Worm (Caenorhabditis elegans): ENCODE data around the gene ZK1098.3.

DNA sequence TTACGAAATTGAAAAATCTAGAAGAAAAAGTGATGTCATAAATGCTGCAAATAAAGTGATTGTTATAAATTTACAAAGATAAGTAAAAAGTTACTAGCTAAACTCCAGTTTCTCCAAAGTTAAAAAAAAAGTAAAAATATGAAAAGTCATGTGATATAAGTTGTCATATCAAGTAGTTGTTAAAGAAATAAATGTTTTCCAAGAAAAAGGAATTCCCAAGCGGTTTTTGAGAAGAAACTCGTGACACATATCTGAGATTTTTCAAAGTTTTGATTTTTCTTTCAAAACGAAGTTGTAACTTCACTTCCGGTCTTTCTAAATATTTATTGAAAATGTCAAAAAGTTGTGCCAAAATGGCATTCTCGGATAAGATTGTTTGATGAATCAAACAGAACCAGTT, 37.4 kb downstream of the ZK1098.3 start:
- TF ChIP-seq ceh-83 (GFP tag; optimal IDR thresholded peaks at IDR 0.05): no peak
- no peak for TF ChIP-seq M03D4.4 (tag; optimal IDR thresholded peaks at IDR 0.05)
- no peak for TF ChIP-seq lsy-2 (tag; optimal IDR thresholded peaks at IDR 0.05)
- no peak for TF ChIP-seq mab-5 (tag; optimal IDR thresholded peaks at IDR 0.05)
- no peak for TF ChIP-seq lin-13 (tag; optimal IDR thresholded peaks at IDR 0.05)
